Worm (Caenorhabditis elegans) whole organism, mixed stage, embryonic: ENCODE data around the gene unc-132.

Experiments
- ceh-39 ChIP-seq: fragments of 150-350 bp; optimal IDR thresholded peaks from 2 replicates; lab custom pipeline; 2014; ENCODE audit warnings: missing biosample characterization, missing genetic modification characterization
- ces-1 ChIP-seq: fragments of 150-350 bp; optimal IDR thresholded peaks from 2 replicates; lab custom pipeline; 2014; ENCODE audit warnings: missing biosample characterization, missing genetic modification reagents, missing genetic modification characterization
- elt-1 ChIP-seq: sonication (generic microtip); optimal IDR thresholded peaks from 2 replicates; lab custom pipeline; 2017; ENCODE audit warnings: missing genetic modification characterization, mild to moderate bottlenecking, missing compliant biosample characterization, antibody characterized with exemption, moderate library complexity, borderline replicate concordance; ENCODE audit not compliant: insufficient read depth
- elt-3 ChIP-seq: fragments of 150-350 bp; optimal IDR thresholded peaks from 2 replicates; lab custom pipeline; 2014; ENCODE audit warnings: missing biosample characterization, missing genetic modification characterization
- lsy-2 ChIP-seq: fragments of 150-350 bp; optimal IDR thresholded peaks from 2 replicates; lab custom pipeline; 2014; ENCODE audit warnings: missing biosample characterization, missing genetic modification characterization
- mep-1 ChIP-seq: fragments of 150-350 bp; optimal IDR thresholded peaks from 2 replicates; lab custom pipeline; 2017; ENCODE audit warnings: missing biosample characterization, missing genetic modification reagents, missing genetic modification characterization, inconsistent platforms
- mls-2 ChIP-seq: sonication (generic microtip); optimal IDR thresholded peaks from 2 replicates; lab custom pipeline; 2016; ENCODE audit warnings: mild to moderate bottlenecking, missing genetic modification characterization, moderate library complexity, missing compliant biosample characterization
- nhr-2 ChIP-seq: fragments of 150-350 bp; optimal IDR thresholded peaks from 2 replicates; lab custom pipeline; 2014; ENCODE audit warnings: missing biosample characterization, missing genetic modification characterization
- nhr-28 ChIP-seq: fragments of 150-350 bp; optimal IDR thresholded peaks from 2 replicates; lab custom pipeline; 2014; ENCODE audit warnings: missing biosample characterization, missing genetic modification characterization
- pha-4 ChIP-seq: fragments of 150-350 bp; optimal IDR thresholded peaks from 2 replicates; lab custom pipeline; 2018; ENCODE audit warnings: missing biosample characterization, missing genetic modification reagents, missing genetic modification characterization
- sem-2 ChIP-seq: fragments of 200-800 bp; sonication (Bioruptor generic); optimal IDR thresholded peaks from 2 replicates; lab custom pipeline; 2018; ENCODE audit warnings: mild to moderate bottlenecking, missing genetic modification characterization, missing compliant biosample characterization
- tbx-8 ChIP-seq: fragments of 200-800 bp; sonication (Bioruptor generic); optimal IDR thresholded peaks from 2 replicates; lab custom pipeline; 2018; ENCODE audit warnings: mild to moderate bottlenecking, missing genetic modification characterization, moderate library complexity, missing compliant biosample characterization
- unc-120 ChIP-seq: sonication (generic microtip); optimal IDR thresholded peaks from 2 replicates; lab custom pipeline; 2017; ENCODE audit warnings: missing genetic modification characterization, missing compliant biosample characterization; ENCODE audit not compliant: poor library complexity, severe bottlenecking
- unc-39 ChIP-seq: fragments of 150-350 bp; optimal IDR thresholded peaks from 2 replicates; lab custom pipeline; 2014; ENCODE audit warnings: missing biosample characterization, missing genetic modification characterization
- unc-62 ChIP-seq: fragments of 150-350 bp; optimal IDR thresholded peaks from 2 replicates; lab custom pipeline; 2014; ENCODE audit warnings: missing biosample characterization, missing genetic modification reagents, missing genetic modification characterization
- zip-8 ChIP-seq: fragments of 150-350 bp; optimal IDR thresholded peaks from 2 replicates; lab custom pipeline; 2014; ENCODE audit warnings: missing biosample characterization, missing genetic modification characterization
- ztf-11 ChIP-seq: fragments of 150-350 bp; optimal IDR thresholded peaks from 2 replicates; lab custom pipeline; 2014; ENCODE audit warnings: missing biosample characterization, missing genetic modification characterization

unc-132 gene

ce11 chrV:3724772-3725171, 37.9 kb downstream of the unc-132 start, which contains the start of gene str-30:
Gene str-30 (plus strand): TSS chrV:3725072.
- TF ChIP-seq sem-2 (GFP tag; lab: Kevin White, UChicago): no peak
- no peak for TF ChIP-seq mls-2 (tag; lab: Kevin White, UChicago)

ce11 chrV:3738409-3738808, 51.5 kb downstream of the unc-132 start:
- TF ChIP-seq lsy-2 (tag; lab: Kevin White, UChicago): no peak
- peak; percentile 57 for TF ChIP-seq ces-1 (GFP tag; lab: Kevin White, UChicago)

ce11 chrV:3739302-3739701, 52.4 kb downstream of the unc-132 start, which contains the start of gene hpo-36:
Gene hpo-36 (minus strand): TSS chrV:3739402.
- TF ChIP-seq lsy-2 (tag; lab: Kevin White, UChicago): no peak
- no peak for TF ChIP-seq elt-3
- TF ChIP-seq pha-4: no peak
- TF ChIP-seq nhr-2: no peak
- no peak for TF ChIP-seq unc-39
- TF ChIP-seq unc-120 (tag; lab: Kevin White, UChicago): no peak
- TF ChIP-seq unc-62: no peak
- TF ChIP-seq, all 35 proteins: peak for 0

- TF ChIP-seq ztf-11 (no peak), ceh-39 (peak; percentile 46), mep-1 (peak; percentile 8), lsy-2 (tag; lab: Kevin White, UChicago) (peak; percentile 3), ces-1 (GFP tag; lab: Kevin White, UChicago) (peak; percentile 81)
These were observed 56.3 kb downstream of the unc-132 start, which contains the start of gene mtm-9 for ce11 chrV:3743172-3743626. Gene mtm-9 (plus strand): TSS chrV:3743576.

ce11 chrV:3750328-3750727, 63.4 kb downstream of the unc-132 start:
- no peak for TF ChIP-seq elt-1 (tag; lab: Kevin White, UChicago)
- TF ChIP-seq zip-8: no peak
- no peak for TF ChIP-seq ceh-39
- TF ChIP-seq lsy-2 (tag; lab: Kevin White, UChicago): no peak
- TF ChIP-seq tbx-8: no peak
- TF ChIP-seq elt-3: no peak
- TF ChIP-seq unc-62: no peak
- no peak for TF ChIP-seq nhr-28 (tag; lab: Kevin White, UChicago)
